Fruit fly (Drosophila melanogaster): Measurements from ENCODE around the gene CG14223.

CG14223 gene

dm6 chrX:19701611-19702010 lies 37.8 kb upstream of the CG14223 start, which contains the start of gene Tcs4 (continued):
- 0 out of 3 replicates have a peak, but pooled peaks have one; percentile 22 for TF ChIP-seq CG14860 (GFP tag; IDR thresholded peaks at IDR 0.05; ENCODE audit: partially characterized antibody)
- TF ChIP-seq Ssrp (tag; optimal IDR thresholded peaks at IDR 0.05): peak; percentile 5
- no peak for TF ChIP-seq Dfd (GFP tag; optimal IDR thresholded peaks at IDR 0.05)
- no peak for TF ChIP-seq CG14050 (GFP tag; IDR thresholded peaks at IDR 0.05)
- TF ChIP-seq CG4617 (GFP tag; optimal IDR thresholded peaks at IDR 0.05; ENCODE audit: borderline replicate concordance): peak; percentile 20
- no peak for TF ChIP-seq Jarid2 (GFP tag; optimal IDR thresholded peaks at IDR 0.05)
- no peak for TF ChIP-seq sug (tag; optimal IDR thresholded peaks at IDR 0.05)
- TF ChIP-seq nerfin-1 (tag; optimal IDR thresholded peaks at IDR 0.05): no peak
- TF ChIP-seq Meics (GFP tag; optimal IDR thresholded peaks at IDR 0.05): peak; percentile 28
- peak; percentile 60; the same call in 2 of the 3 replicates for TF ChIP-seq zen2 (GFP tag; IDR thresholded peaks at IDR 0.05; ENCODE audit: partially characterized antibody)
- peak; percentile 17 for TF ChIP-seq NfI (GFP tag; optimal IDR thresholded peaks at IDR 0.05)
- TF ChIP-seq usp (GFP tag; optimal IDR thresholded peaks at IDR 0.05): no peak
- no peak for TF ChIP-seq CG7963 (GFP tag; IDR thresholded peaks at IDR 0.05; ENCODE audit: partially characterized antibody)
- TF ChIP-seq CG8944 (GFP tag; optimal IDR thresholded peaks at IDR 0.05): no peak
- no peak for TF ChIP-seq CG7928 (GFP tag; optimal IDR thresholded peaks at IDR 0.05)
- peak; percentile 19 for TF ChIP-seq Nf-YC (tag; optimal IDR thresholded peaks at IDR 0.05)
- no peak for TF ChIP-seq Rx (GFP tag; IDR thresholded peaks at IDR 0.05)
- 0 out of 3 replicates have a peak, but pooled peaks have one; percentile 4 for TF ChIP-seq ken (GFP tag; IDR thresholded peaks at IDR 0.05)
- TF ChIP-seq prd (optimal IDR thresholded peaks at IDR 0.05): no peak
- peak; percentile 26; the same call in 1 of the 3 replicates for TF ChIP-seq prd (GFP tag; IDR thresholded peaks at IDR 0.05)
- no peak for TF ChIP-seq CG11560 (tag; IDR thresholded peaks at IDR 0.05)
- TF ChIP-seq ATbp (GFP tag; optimal IDR thresholded peaks at IDR 0.05): no peak
- TF ChIP-seq slbo (GFP tag; IDR thresholded peaks at IDR 0.05): peak; percentile 20; the same call in 1 of the 2 replicates
- no peak for TF ChIP-seq Mrtf (GFP tag; IDR thresholded peaks at IDR 0.05)
- TF ChIP-seq vnd (GFP tag; IDR thresholded peaks at IDR 0.05; ENCODE audit: partially characterized antibody): no peak
- peak; percentile 72; the same call in 2 of the 3 replicates for TF ChIP-seq CG6791 (GFP tag; IDR thresholded peaks at IDR 0.05; ENCODE audit: partially characterized antibody)
- TF ChIP-seq CG1024 (GFP tag; IDR thresholded peaks at IDR 0.05): no peak
- no peak for TF ChIP-seq Lhr (GFP tag; optimal IDR thresholded peaks at IDR 0.05)
- TF ChIP-seq dimm (GFP tag; IDR thresholded peaks at IDR 0.05): no peak
- TF ChIP-seq Oaz (GFP tag; IDR thresholded peaks at IDR 0.05): no peak
- TF ChIP-seq h (optimal IDR thresholded peaks at IDR 0.05): no peak
- peak; percentile 46; the same call in 1 of the 2 replicates for TF ChIP-seq unc-4 (GFP tag; IDR thresholded peaks at IDR 0.05; ENCODE audit: partially characterized antibody)
- no peak for TF ChIP-seq fu2 (GFP tag; optimal IDR thresholded peaks at IDR 0.05)
- TF ChIP-seq GATAe (GFP tag; conservative IDR thresholded peaks at IDR 0.05): no peak
- TF ChIP-seq CG13296 (GFP tag; optimal IDR thresholded peaks at IDR 0.05): no peak
- no peak for TF ChIP-seq tgo (GFP tag; IDR thresholded peaks at IDR 0.05)
- TF ChIP-seq HLHmδ (GFP tag; optimal IDR thresholded peaks at IDR 0.05): no peak
- TF ChIP-seq hth (optimal IDR thresholded peaks at IDR 0.05): no peak
- no peak for TF ChIP-seq CG16815 (GFP tag; optimal IDR thresholded peaks at IDR 0.05)
- no peak for TF ChIP-seq croc (GFP tag; conservative IDR thresholded peaks at IDR 0.05)
- no peak for TF ChIP-seq Side (GFP tag; optimal IDR thresholded peaks at IDR 0.05)
- TF ChIP-seq CG16813 (GFP tag; IDR thresholded peaks at IDR 0.05; ENCODE audit: partially characterized antibody): peak; percentile 42; the same call in 2 of the 3 replicates
- TF ChIP-seq CG12769 (tag; optimal IDR thresholded peaks at IDR 0.05): no peak
- no peak for TF ChIP-seq CG9609 (GFP tag; optimal IDR thresholded peaks at IDR 0.05)
- peak; percentile 63 for TF ChIP-seq CG12391 (tag; optimal IDR thresholded peaks at IDR 0.05)
- TF ChIP-seq bigmax (GFP tag; optimal IDR thresholded peaks at IDR 0.05): no peak
- TF ChIP-seq Hey (tag; optimal IDR thresholded peaks at IDR 0.05): no peak
- TF ChIP-seq Abd-B (GFP tag; optimal IDR thresholded peaks at IDR 0.05): no peak
- TF ChIP-seq CG16779 (GFP tag; IDR thresholded peaks at IDR 0.05): no peak
- TF ChIP-seq Fer3 (tag; optimal IDR thresholded peaks at IDR 0.05): no peak
- TF ChIP-seq gro (GFP tag; optimal IDR thresholded peaks at IDR 0.05): no peak

All from whole organism, embryonic.